Worm (Caenorhabditis elegans) whole organism, L3 larva: ENCODE measurements around the gene sym-3.

Source experiments
- R02D3.7 ChIP-seq: fragments of 150-350 bp; optimal IDR thresholded peaks from 2 replicates; lab custom pipeline; 2014; ENCODE audit warnings: missing biosample characterization, missing genetic modification characterization
- ZK546.5 ChIP-seq: sonication (generic microtip); optimal IDR thresholded peaks from 2 replicates; lab custom pipeline; 2017; ENCODE audit warnings: missing biosample characterization, missing genetic modification characterization
- aly-2 ChIP-seq: fragments of 150-350 bp; optimal IDR thresholded peaks from 2 replicates; lab custom pipeline; 2014; ENCODE audit warnings: missing biosample characterization, missing genetic modification characterization
- ama-1 ChIP-seq: fragments of 150-350 bp; optimal IDR thresholded peaks from 2 replicates; lab custom pipeline; 2018
- ceh-16 ChIP-seq: sonication (generic microtip); optimal IDR thresholded peaks from 2 replicates; lab custom pipeline; 2017; ENCODE audit warnings: missing biosample characterization, missing genetic modification characterization
- ceh-28 ChIP-seq: fragments of 150-350 bp; optimal IDR thresholded peaks from 2 replicates; lab custom pipeline; 2014; ENCODE audit warnings: missing biosample characterization, missing genetic modification reagents, missing genetic modification characterization
- ceh-82 ChIP-seq: fragments of 150-350 bp; optimal IDR thresholded peaks from 2 replicates; lab custom pipeline; 2014; ENCODE audit warnings: missing biosample characterization, missing genetic modification characterization
- ceh-9 ChIP-seq: sonication (generic microtip); optimal IDR thresholded peaks from 2 replicates; lab custom pipeline; 2018; ENCODE audit warnings: missing biosample characterization, missing genetic modification characterization
- daf-12 ChIP-seq: fragments of 150-350 bp; optimal IDR thresholded peaks from 2 replicates; lab custom pipeline; 2014; ENCODE audit warnings: missing biosample characterization, missing genetic modification reagents, missing genetic modification characterization
- egl-27 ChIP-seq: sonication (generic microtip); optimal IDR thresholded peaks from 4 replicates; lab custom pipeline; 2017; ENCODE audit warnings: missing biosample characterization, missing genetic modification reagents, missing genetic modification characterization
- egl-5 ChIP-seq: fragments of 150-350 bp; optimal IDR thresholded peaks from 2 replicates; lab custom pipeline; 2017; ENCODE audit warnings: missing biosample characterization, missing genetic modification reagents, missing genetic modification characterization, inconsistent platforms
- elt-1 ChIP-seq: fragments of 150-350 bp; optimal IDR thresholded peaks from 2 replicates; lab custom pipeline; 2014; ENCODE audit warnings: missing biosample characterization, missing genetic modification characterization
- elt-2 ChIP-seq: sonication (generic microtip); optimal IDR thresholded peaks from 2 replicates; lab custom pipeline; 2016; ENCODE audit warnings: missing genetic modification reagents, mild to moderate bottlenecking, missing genetic modification characterization, missing compliant biosample characterization
- elt-3 ChIP-seq, 3 experiments: fragments of 150-350 bp in 1 of 3; sonication (generic microtip) in 2 of 3; optimal IDR thresholded peaks; 2 replicates in 2 of 3; 4 replicates in 1 of 3; lab custom pipeline; 2014 to 2017; ENCODE audit warnings: missing biosample characterization in 3 of 3, missing genetic modification characterization in 3 of 3
- eor-1 ChIP-seq, 2 experiments: fragments of 150-350 bp; optimal IDR thresholded peaks; 2 replicates each; lab custom pipeline; 2014 to 2018; ENCODE audit warnings: missing biosample characterization in 2 of 2, missing genetic modification characterization in 2 of 2
- fkh-10 ChIP-seq: sonication (generic microtip); optimal IDR thresholded peaks from 2 replicates; lab custom pipeline; 2017; ENCODE audit warnings: missing biosample characterization, missing genetic modification reagents, missing genetic modification characterization
- fkh-2 ChIP-seq: fragments of 150-350 bp; optimal IDR thresholded peaks from 2 replicates; lab custom pipeline; 2014; ENCODE audit warnings: missing biosample characterization, missing genetic modification reagents, missing genetic modification characterization
- fos-1 ChIP-seq: fragments of 150-350 bp; optimal IDR thresholded peaks from 2 replicates; lab custom pipeline; 2014; ENCODE audit warnings: missing biosample characterization, missing genetic modification characterization
- hmg-11 ChIP-seq: sonication (generic microtip); optimal IDR thresholded peaks from 2 replicates; lab custom pipeline; 2016; ENCODE audit warnings: missing genetic modification characterization, missing compliant biosample characterization
- jun-1 ChIP-seq: fragments of 150-350 bp; optimal IDR thresholded peaks from 2 replicates; lab custom pipeline; 2014; ENCODE audit warnings: missing biosample characterization, missing genetic modification reagents, missing genetic modification characterization
- lin-15B ChIP-seq: fragments of 150-350 bp; optimal IDR thresholded peaks from 2 replicates; lab custom pipeline; 2014; ENCODE audit warnings: missing biosample characterization, missing genetic modification characterization
- lin-39 ChIP-seq: fragments of 150-350 bp; optimal IDR thresholded peaks from 2 replicates; lab custom pipeline; 2018; ENCODE audit warnings: missing biosample characterization, missing genetic modification reagents, missing genetic modification characterization
- lsy-12 ChIP-seq: sonication (generic microtip); optimal IDR thresholded peaks from 2 replicates; lab custom pipeline; 2016; ENCODE audit warnings: mild to moderate bottlenecking, missing genetic modification characterization, missing compliant biosample characterization
- nfya-1 ChIP-seq: sonication (generic microtip); optimal IDR thresholded peaks from 2 replicates; lab custom pipeline; 2017; ENCODE audit warnings: missing genetic modification characterization, mild to moderate bottlenecking, missing compliant biosample characterization, antibody characterized with exemption, moderate library complexity; ENCODE audit not compliant: insufficient read depth
- nhr-11 ChIP-seq: fragments of 150-350 bp; optimal IDR thresholded peaks from 2 replicates; lab custom pipeline; 2014; ENCODE audit warnings: missing biosample characterization, missing genetic modification characterization
- nhr-12 ChIP-seq: fragments of 150-350 bp; optimal IDR thresholded peaks from 2 replicates; lab custom pipeline; 2014; ENCODE audit warnings: missing biosample characterization, missing genetic modification characterization
- nhr-23 ChIP-seq: fragments of 150-350 bp; optimal IDR thresholded peaks from 2 replicates; lab custom pipeline; 2014; ENCODE audit warnings: missing biosample characterization, missing genetic modification reagents, missing genetic modification characterization
- nhr-25 ChIP-seq: sonication (generic microtip); optimal IDR thresholded peaks from 2 replicates; lab custom pipeline; 2017; ENCODE audit warnings: missing biosample characterization, missing genetic modification characterization
- nhr-28 ChIP-seq: fragments of 150-350 bp; optimal IDR thresholded peaks from 2 replicates; lab custom pipeline; 2014; ENCODE audit warnings: missing biosample characterization, missing genetic modification characterization
- nhr-43 ChIP-seq: sonication (generic microtip); optimal IDR thresholded peaks from 2 replicates; lab custom pipeline; 2016; ENCODE audit warnings: mild to moderate bottlenecking, missing genetic modification characterization, missing compliant biosample characterization; ENCODE audit not compliant: poor library complexity, severe bottlenecking
- nhr-67 ChIP-seq: fragments of 150-350 bp; optimal IDR thresholded peaks from 2 replicates; lab custom pipeline; 2014; ENCODE audit warnings: missing biosample characterization, missing genetic modification characterization
- nhr-76 ChIP-seq: fragments of 150-350 bp; sonication (generic microtip); optimal IDR thresholded peaks from 5 replicates; lab custom pipeline; 2014; ENCODE audit warnings: missing biosample characterization, missing genetic modification characterization
- nhr-77 ChIP-seq: fragments of 150-350 bp; optimal IDR thresholded peaks from 2 replicates; lab custom pipeline; 2014; ENCODE audit warnings: missing biosample characterization, missing genetic modification characterization
- pha-4 ChIP-seq: fragments of 150-350 bp; optimal IDR thresholded peaks from 2 replicates; lab custom pipeline; 2014; ENCODE audit warnings: missing biosample characterization, missing genetic modification reagents, missing genetic modification characterization
- pqm-1 ChIP-seq: fragments of 150-350 bp; optimal IDR thresholded peaks from 2 replicates; lab custom pipeline; 2017; ENCODE audit warnings: missing biosample characterization, missing genetic modification characterization, inconsistent platforms
- skn-1 ChIP-seq: fragments of 150-350 bp; optimal IDR thresholded peaks from 2 replicates; lab custom pipeline; 2014; ENCODE audit warnings: missing biosample characterization, missing genetic modification characterization
- snpc-4 ChIP-seq: fragments of 150-350 bp; optimal IDR thresholded peaks from 2 replicates; lab custom pipeline; 2014; ENCODE audit warnings: missing biosample characterization, missing genetic modification characterization
- tbx-2 ChIP-seq: sonication (generic microtip); optimal IDR thresholded peaks from 2 replicates; lab custom pipeline; 2016; ENCODE audit warnings: mild to moderate bottlenecking, missing genetic modification characterization, missing compliant biosample characterization
- unc-39 ChIP-seq: sonication (generic microtip); optimal IDR thresholded peaks from 4 replicates; lab custom pipeline; 2017; ENCODE audit warnings: missing biosample characterization, missing genetic modification characterization
- unc-62 ChIP-seq: fragments of 150-350 bp; sonication (generic microtip); optimal IDR thresholded peaks from 4 replicates; lab custom pipeline; 2014; ENCODE audit warnings: missing biosample characterization, missing genetic modification reagents, missing genetic modification characterization
- zag-1 ChIP-seq: fragments of 150-350 bp; optimal IDR thresholded peaks from 2 replicates; lab custom pipeline; 2014; ENCODE audit warnings: missing biosample characterization, missing genetic modification characterization
- ztf-11 ChIP-seq: fragments of 150-350 bp; optimal IDR thresholded peaks from 2 replicates; lab custom pipeline; 2014; ENCODE audit warnings: missing biosample characterization, missing genetic modification characterization
- ztf-4 ChIP-seq: fragments of 150-350 bp; optimal IDR thresholded peaks from 2 replicates; lab custom pipeline; 2014; ENCODE audit warnings: missing biosample characterization, missing genetic modification characterization

Gene sym-3

ce11 chrX:5764739-5765138 is 8.8 kb upstream of the sym-3 start:
- TF ChIP-seq pha-4 (tag; lab: Kevin White, UChicago) (peak; percentile 2), nfya-1 (tag; lab: Kevin White, UChicago) (peak; percentile 36), unc-62 (no peak), daf-12 (no peak), nhr-23 (tag; lab: Kevin White, UChicago) (peak; percentile 57), zag-1 (tag; lab: Kevin White, UChicago) (no peak), skn-1 (no peak), nhr-43 (tag; lab: Kevin White, UChicago) (no peak), nhr-77 (no peak), nhr-67 (no peak), egl-5 (tag; lab: Kevin White, UChicago) (peak; percentile 10), ztf-11 (tag; lab: Kevin White, UChicago) (no peak), ceh-82 (tag; lab: Kevin White, UChicago) (no peak), jun-1 (tag; lab: Kevin White, UChicago) (no peak), R02D3.7 (tag; lab: Kevin White, UChicago) (no peak), lin-39 (no peak), fkh-10 (GFP tag; lab: Kevin White, UChicago) (no peak), fos-1 (tag; lab: Kevin White, UChicago) (no peak), ama-1 (lab: Kevin White, UChicago) (no peak), ceh-28 (tag; lab: Kevin White, UChicago) (no peak), lsy-12 (tag; lab: Kevin White, UChicago) (no peak), ztf-4 (tag; lab: Kevin White, UChicago) (no peak), nhr-25 (tag; lab: Kevin White, UChicago) (peak; percentile 2), unc-39 (tag; lab: Kevin White, UChicago) (no peak), ceh-16 (tag; lab: Kevin White, UChicago) (no peak), nhr-28 (tag; lab: Kevin White, UChicago) (no peak), nhr-11 (no peak), tbx-2 (tag; lab: Kevin White, UChicago) (no peak), hmg-11 (tag; lab: Kevin White, UChicago) (peak; percentile 84), nhr-12 (no peak), pqm-1 (tag; lab: Kevin White, UChicago) (no peak), ceh-9 (no peak), elt-3 (tag; optimal IDR thresholded peaks at IDR 0.05; lab: Kevin White, UChicago) (no peak), fkh-2 (tag; lab: Kevin White, UChicago) (no peak)

ce11 chrX:5770648-5771047 is 2.9 kb upstream of the sym-3 start, which contains the start of gene C54H2.4:
Gene C54H2.4, minus strand, starts transcription at chrX:5770748.
- TF ChIP-seq ztf-11 (tag; lab: Kevin White, UChicago) (no peak), lsy-12 (tag; lab: Kevin White, UChicago) (no peak)
- TF ChIP-seq, all 47 proteins: peak for 0

- no peak for TF ChIP-seq unc-39 (tag; lab: Kevin White, UChicago)
- no peak for TF ChIP-seq nhr-11
- no peak for TF ChIP-seq pqm-1 (tag; lab: Kevin White, UChicago)
- peak; percentile 85 for TF ChIP-seq pha-4 (tag; lab: Kevin White, UChicago)
Observed at ce11 chrX:5772538-5773154, 925 bp upstream of the sym-3 start.

- TF ChIP-seq zag-1 (tag; lab: Kevin White, UChicago) (no peak), aly-2 (tag; lab: Kevin White, UChicago) (no peak), nhr-67 (no peak), eor-1 (tag; optimal IDR thresholded peaks at IDR 0.05; lab: Kevin White, UChicago) (no peak), ceh-28 (tag; lab: Kevin White, UChicago) (no peak), lin-39 (peak; percentile 72), fkh-10 (GFP tag; lab: Kevin White, UChicago) (peak; percentile 24), snpc-4 (peak; percentile 68), egl-5 (tag; lab: Kevin White, UChicago) (peak; percentile 71), pqm-1 (tag; lab: Kevin White, UChicago) (peak; percentile 1), nhr-76 (tag; lab: Kevin White, UChicago) (no peak), ztf-11 (tag; lab: Kevin White, UChicago) (no peak), elt-1 (tag; lab: Kevin White, UChicago) (no peak), jun-1 (tag; lab: Kevin White, UChicago) (no peak), pha-4 (tag; lab: Kevin White, UChicago) (peak; percentile 51), unc-39 (tag; lab: Kevin White, UChicago) (no peak), fos-1 (tag; lab: Kevin White, UChicago) (no peak), nhr-28 (tag; lab: Kevin White, UChicago) (no peak), nhr-77 (no peak), ztf-4 (tag; lab: Kevin White, UChicago) (no peak), ama-1 (lab: Kevin White, UChicago) (no peak), ceh-9 (no peak), R02D3.7 (tag; lab: Kevin White, UChicago) (no peak), ZK546.5 (no peak), nhr-23 (tag; lab: Kevin White, UChicago) (peak; percentile 80), skn-1 (no peak), elt-2 (tag; lab: Kevin White, UChicago) (peak; percentile 75), nhr-12 (no peak), lin-15B (tag; lab: Kevin White, UChicago) (peak; percentile 69), unc-62 (no peak), egl-27 (tag; lab: Kevin White, UChicago) (no peak), hmg-11 (tag; lab: Kevin White, UChicago) (peak; percentile 50)
Observed at ce11 chrX:5775804-5776252, 2.3 kb downstream of the sym-3 start.
